Fruit fly (Drosophila melanogaster): ENCODE data around the gene Marcal1.

Gene Marcal1

DNA sequence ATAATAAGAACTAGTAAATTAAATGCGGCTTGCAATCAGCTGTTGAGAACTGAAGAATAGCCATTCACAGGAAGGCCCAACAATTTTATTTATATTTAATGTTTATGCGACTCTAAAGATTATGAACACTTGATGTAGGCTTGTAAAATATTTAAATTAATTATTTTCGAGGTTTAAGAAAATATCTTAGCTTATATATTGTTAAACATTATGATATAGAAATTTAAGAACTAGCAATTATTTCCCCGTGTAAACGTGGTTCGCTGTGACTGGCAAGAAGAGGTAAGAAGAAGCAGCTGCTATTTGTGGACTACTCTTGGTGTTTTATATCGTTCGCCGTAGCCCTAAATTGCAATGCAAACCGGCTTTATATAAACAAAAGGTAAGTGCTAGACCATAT, 10.0 kb upstream of the Marcal1 start, which contains the start of the genes mRpL24 and betaggt-I (continued):
- TF ChIP-seq Atf3 (GFP tag; optimal IDR thresholded peaks at IDR 0.05) (peak; percentile 69), Atf6 (GFP tag; IDR thresholded peaks at IDR 0.05) (peak; percentile 96), ftz-f1 (GFP tag; optimal IDR thresholded peaks at IDR 0.05) (peak; percentile 49), sob (GFP tag; IDR thresholded peaks at IDR 0.05) (peak; percentile 97), D19A (tag; optimal IDR thresholded peaks at IDR 0.05) (peak; percentile 93), ewg (GFP tag; optimal IDR thresholded peaks at IDR 0.05) (peak; percentile 91), tna (GFP tag; IDR thresholded peaks at IDR 0.05; ENCODE audit: partially characterized antibody) (no peak), cad (GFP tag; optimal IDR thresholded peaks at IDR 0.05) (no peak), Antp (GFP tag; optimal IDR thresholded peaks at IDR 0.05) (peak; percentile 47), zen2 (GFP tag; IDR thresholded peaks at IDR 0.05; ENCODE audit: partially characterized antibody) (no peak), HHEX (GFP tag; optimal IDR thresholded peaks at IDR 0.05) (peak; percentile 92), pzg (GFP tag; optimal IDR thresholded peaks at IDR 0.05) (peak; percentile 54), CG1233 (GFP tag; optimal IDR thresholded peaks at IDR 0.05) (peak; percentile 95), Aef1 (GFP tag; IDR thresholded peaks at IDR 0.05) (peak; percentile 94), CG14441 (GFP tag; IDR thresholded peaks at IDR 0.05) (peak; percentile 97), CG10462 (GFP tag; optimal IDR thresholded peaks at IDR 0.05) (peak; percentile 91), her (GFP tag; optimal IDR thresholded peaks at IDR 0.05) (peak; percentile 40), inv (GFP tag; IDR thresholded peaks at IDR 0.05; ENCODE audit: partially characterized antibody) (no peak), HmgZ (tag; optimal IDR thresholded peaks at IDR 0.05) (peak; percentile 98), tin (GFP tag; optimal IDR thresholded peaks at IDR 0.05) (peak; percentile 90), CG8478 (optimal IDR thresholded peaks at IDR 0.05) (no peak), btn (GFP tag; optimal IDR thresholded peaks at IDR 0.05) (no peak), Dp (GFP tag; optimal IDR thresholded peaks at IDR 0.05) (peak; percentile 25), ATbp (GFP tag; optimal IDR thresholded peaks at IDR 0.05) (peak; percentile 89), esg (GFP tag; conservative IDR thresholded peaks at IDR 0.05) (peak; percentile 95), Xbp1 (GFP tag; optimal IDR thresholded peaks at IDR 0.05) (peak; percentile 97), Xrp1 (GFP tag; IDR thresholded peaks at IDR 0.05) (peak; percentile 99), Mes4 (GFP tag; optimal IDR thresholded peaks at IDR 0.05) (peak; percentile 38), croc (GFP tag; conservative IDR thresholded peaks at IDR 0.05) (peak; percentile 93), CG4424 (GFP tag; optimal IDR thresholded peaks at IDR 0.05) (peak; percentile 95), bbx (GFP tag; IDR thresholded peaks at IDR 0.05; ENCODE audit: partially characterized antibody) (no peak), so (GFP tag; IDR thresholded peaks at IDR 0.05) (peak; percentile 94), CG12391 (tag; optimal IDR thresholded peaks at IDR 0.05) (peak; percentile 99), sc (optimal IDR thresholded peaks at IDR 0.05) (no peak), sc (GFP tag; optimal IDR thresholded peaks at IDR 0.05) (peak; percentile 83), slp2 (GFP tag; optimal IDR thresholded peaks at IDR 0.05) (peak; percentile 68), chif (GFP tag; optimal IDR thresholded peaks at IDR 0.05) (peak; percentile 82 to 87), ken (GFP tag; IDR thresholded peaks at IDR 0.05) (peak; percentile 97), CG12744 (GFP tag; optimal IDR thresholded peaks at IDR 0.05) (peak; percentile 78), CG5180 (GFP tag; optimal IDR thresholded peaks at IDR 0.05) (peak; percentile 78), yki (optimal IDR thresholded peaks at IDR 0.05) (peak; percentile 56), CG18599 (GFP tag; optimal IDR thresholded peaks at IDR 0.05) (peak; percentile 97), maf-S (GFP tag; optimal IDR thresholded peaks at IDR 0.05) (peak; percentile 80), CG33557 (GFP tag; optimal IDR thresholded peaks at IDR 0.05) (peak; percentile 92), CG6654 (GFP tag; optimal IDR thresholded peaks at IDR 0.05) (peak; percentile 81), rib (GFP tag; IDR thresholded peaks at IDR 0.05) (peak; percentile 92), Rx (GFP tag; IDR thresholded peaks at IDR 0.05) (peak; percentile 97), psq (GFP tag; optimal IDR thresholded peaks at IDR 0.05) (peak; percentile 85), mld (GFP tag; IDR thresholded peaks at IDR 0.05; ENCODE audit: partially characterized antibody) (no peak), Hmr (GFP tag; optimal IDR thresholded peaks at IDR 0.05) (peak; percentile 97), zf30C (GFP tag; optimal IDR thresholded peaks at IDR 0.05) (peak; percentile 12), Adf1 (GFP tag; IDR thresholded peaks at IDR 0.05) (peak; percentile 84)

All from whole organism, embryonic.